Worm (Caenorhabditis elegans): ENCODE results near the gene F52H2.5.

Gene F52H2.5

DNA sequence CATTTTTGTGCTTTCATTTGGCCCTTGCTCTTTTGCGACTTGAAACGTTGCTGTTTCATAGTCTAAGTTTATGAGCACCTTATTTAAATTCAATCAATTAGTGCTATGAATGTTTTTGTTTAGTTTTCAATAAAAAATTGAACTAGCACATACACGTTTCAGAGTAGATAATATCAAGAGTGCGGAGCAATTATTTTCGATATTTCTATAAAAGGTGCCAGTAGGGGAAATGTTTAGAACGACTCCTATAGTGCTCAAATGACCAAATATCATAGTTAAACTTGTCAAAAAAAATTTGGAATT lies 35.8 kb upstream of the F52H2.5 start:
- no peak for TF ChIP-seq ceh-39 (tag; optimal IDR thresholded peaks at IDR 0.05)
- no peak for TF ChIP-seq nhr-12 (tag; optimal IDR thresholded peaks at IDR 0.05)
- no peak for TF ChIP-seq mls-2 (tag; optimal IDR thresholded peaks at IDR 0.05)
- no peak for TF ChIP-seq nhr-28 (tag; optimal IDR thresholded peaks at IDR 0.05)
- TF ChIP-seq nhr-237 (tag; optimal IDR thresholded peaks at IDR 0.05) = no peak
- TF ChIP-seq zip-8 (tag; optimal IDR thresholded peaks at IDR 0.05) = no peak
- TF ChIP-seq mep-1 (tag; optimal IDR thresholded peaks at IDR 0.05) = no peak
- no peak for TF ChIP-seq M03D4.4 (tag; optimal IDR thresholded peaks at IDR 0.05)

DNA sequence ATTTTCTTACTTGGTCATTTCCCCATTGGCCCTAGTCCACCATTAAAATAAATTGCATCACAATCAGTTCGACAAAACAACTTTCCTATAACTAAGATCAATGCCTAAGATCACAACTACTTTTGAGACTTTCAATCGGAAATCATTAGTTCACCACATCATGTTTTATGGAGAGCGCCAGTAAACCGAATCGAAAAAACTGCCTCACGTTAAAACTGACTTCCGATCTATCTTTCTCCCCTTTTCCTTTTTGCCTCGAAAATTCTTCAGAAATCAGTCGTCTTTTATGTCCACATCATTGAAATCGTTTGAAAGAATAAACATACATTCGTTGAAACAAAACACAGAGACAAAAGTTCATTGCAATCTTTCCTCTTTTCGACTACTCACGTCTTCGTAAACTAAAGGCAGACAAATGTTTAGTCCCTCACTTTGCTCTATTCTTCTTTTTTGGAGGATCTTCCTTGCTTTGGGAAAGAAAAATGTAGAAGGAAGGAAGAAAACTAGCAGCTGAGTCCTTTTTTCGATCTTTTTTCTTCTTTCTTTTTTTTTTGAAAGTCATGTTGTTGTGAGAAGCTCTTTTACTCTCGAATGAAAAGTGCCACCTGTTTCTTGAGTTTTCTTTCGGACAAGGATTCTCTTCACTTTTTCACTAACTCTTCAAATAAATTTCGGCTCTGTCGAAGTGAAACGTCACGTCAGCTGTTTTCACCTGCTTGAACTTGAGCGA lies 35.3 kb upstream of the F52H2.5 start:
- TF ChIP-seq elt-1 (tag; optimal IDR thresholded peaks at IDR 0.05; ENCODE audit: borderline replicate concordance, insufficient read depth) (no peak), unc-62 (GFP tag; optimal IDR thresholded peaks at IDR 0.05) (peak; percentile 57), unc-120 (tag; optimal IDR thresholded peaks at IDR 0.05; ENCODE audit: poor library complexity, severe bottlenecking) (peak; percentile 8), hlh-1 (tag; optimal IDR thresholded peaks at IDR 0.05) (peak; percentile 65)

- TF ChIP-seq blmp-1 (tag; optimal IDR thresholded peaks at IDR 0.05) = no peak
- TF ChIP-seq bed-3 (GFP tag; optimal IDR thresholded peaks at IDR 0.05) = no peak
- TF ChIP-seq elt-3 (tag; optimal IDR thresholded peaks at IDR 0.05) = no peak
- no peak for TF ChIP-seq unc-39 (tag; optimal IDR thresholded peaks at IDR 0.05)
- no peak for TF ChIP-seq ztf-11 (tag; optimal IDR thresholded peaks at IDR 0.05)
- no peak for TF ChIP-seq elt-1 (tag; optimal IDR thresholded peaks at IDR 0.05; ENCODE audit: borderline replicate concordance, insufficient read depth)
- TF ChIP-seq ces-1 (GFP tag; optimal IDR thresholded peaks at IDR 0.05) = no peak
- no peak for TF ChIP-seq M03D4.4 (tag; optimal IDR thresholded peaks at IDR 0.05)
- TF ChIP-seq mab-5 (tag; optimal IDR thresholded peaks at IDR 0.05) = no peak
- no peak for TF ChIP-seq drap-1 (GFP tag; optimal IDR thresholded peaks at IDR 0.05)
- TF ChIP-seq unc-62 (GFP tag; optimal IDR thresholded peaks at IDR 0.05) = no peak
- TF ChIP-seq snpc-4 (tag; optimal IDR thresholded peaks at IDR 0.05) = no peak
- TF ChIP-seq nhr-12 (tag; optimal IDR thresholded peaks at IDR 0.05) = no peak
- TF ChIP-seq nhr-76 (tag; optimal IDR thresholded peaks at IDR 0.05) = no peak
- no peak for TF ChIP-seq lsy-2 (tag; optimal IDR thresholded peaks at IDR 0.05)
- TF ChIP-seq hlh-1 (tag; optimal IDR thresholded peaks at IDR 0.05) = no peak
- TF ChIP-seq tbx-8 (GFP tag; optimal IDR thresholded peaks at IDR 0.05) = no peak
- TF ChIP-seq ceh-39 (tag; optimal IDR thresholded peaks at IDR 0.05) = no peak
- no peak for TF ChIP-seq ham-2 (GFP tag; optimal IDR thresholded peaks at IDR 0.05)
- TF ChIP-seq lin-13 (tag; optimal IDR thresholded peaks at IDR 0.05) = no peak
Observed at ce11 chrX:2593703-2594102, 33.8 kb upstream of the F52H2.5 start, which contains the start of the genes nhr-40 and T03G6.7. nhr-40 (plus strand) TSS chrX:2594003. T03G6.7 (plus strand) TSS chrX:2594039.

ce11 chrX:2592670-2593280 lies 32.9 kb upstream of the F52H2.5 start:
- TF ChIP-seq nhr-76 (tag; optimal IDR thresholded peaks at IDR 0.05) = no peak
- no peak for TF ChIP-seq hlh-1 (tag; optimal IDR thresholded peaks at IDR 0.05)
- no peak for TF ChIP-seq sptf-1 (tag; optimal IDR thresholded peaks at IDR 0.05)
- TF ChIP-seq ceh-83 (GFP tag; optimal IDR thresholded peaks at IDR 0.05) = no peak
- no peak for TF ChIP-seq drap-1 (GFP tag; optimal IDR thresholded peaks at IDR 0.05)
- no peak for TF ChIP-seq sem-2 (GFP tag; optimal IDR thresholded peaks at IDR 0.05)

DNA sequence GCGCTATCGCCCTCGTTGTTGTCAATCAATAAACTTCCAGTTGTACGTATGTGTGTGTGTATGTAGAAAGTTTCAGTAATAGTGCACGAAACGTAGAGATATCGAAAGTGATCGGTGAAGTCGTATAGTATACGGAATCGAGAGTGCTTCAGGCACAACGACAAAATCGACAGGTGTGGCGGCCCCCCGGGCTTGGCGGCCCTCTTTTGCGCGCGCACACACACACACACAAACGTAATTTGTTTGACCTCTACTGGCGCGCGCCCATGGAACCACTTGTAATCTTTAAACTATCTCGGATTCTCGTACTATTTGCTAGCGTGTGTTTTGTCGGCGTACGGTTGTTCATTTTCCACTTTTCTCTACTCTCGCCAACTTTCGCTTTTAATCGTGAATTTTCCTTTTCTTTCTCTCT lies 31.7 kb upstream of the F52H2.5 start:
- TF ChIP-seq tbx-8 (GFP tag; optimal IDR thresholded peaks at IDR 0.05) = no peak
- peak; percentile 20 for TF ChIP-seq elt-3 (tag; optimal IDR thresholded peaks at IDR 0.05)
- TF ChIP-seq unc-120 (tag; optimal IDR thresholded peaks at IDR 0.05; ENCODE audit: poor library complexity, severe bottlenecking) = peak; percentile 60
- TF ChIP-seq lin-13 (tag; optimal IDR thresholded peaks at IDR 0.05) = no peak
- TF ChIP-seq nhr-76 (tag; optimal IDR thresholded peaks at IDR 0.05) = no peak
- peak; percentile 17 for TF ChIP-seq hlh-1 (tag; optimal IDR thresholded peaks at IDR 0.05)
- peak; percentile 56 for TF ChIP-seq nhr-237 (tag; optimal IDR thresholded peaks at IDR 0.05)
- TF ChIP-seq nhr-2 (tag; optimal IDR thresholded peaks at IDR 0.05) = no peak
- no peak for TF ChIP-seq sptf-1 (tag; optimal IDR thresholded peaks at IDR 0.05)
- TF ChIP-seq blmp-1 (tag; optimal IDR thresholded peaks at IDR 0.05) = peak; percentile 68
- peak; percentile 19 for TF ChIP-seq pha-4 (tag; optimal IDR thresholded peaks at IDR 0.05)
- peak; percentile 12 for TF ChIP-seq unc-62 (GFP tag; optimal IDR thresholded peaks at IDR 0.05)
- TF ChIP-seq ceh-43 (GFP tag; optimal IDR thresholded peaks at IDR 0.05) = no peak
- peak; percentile 18 for TF ChIP-seq drap-1 (GFP tag; optimal IDR thresholded peaks at IDR 0.05)
- TF ChIP-seq ceh-39 (tag; optimal IDR thresholded peaks at IDR 0.05) = no peak
- TF ChIP-seq lsy-2 (tag; optimal IDR thresholded peaks at IDR 0.05) = no peak
